Worm (Caenorhabditis elegans) whole organism, L4 larva: ENCODE data around the gene let-4.

Experiments
- aha-1 ChIP-seq: fragments of 150-350 bp; peaks from one replicate; lab custom pipeline; 2014; ENCODE audit warnings: missing biosample characterization, missing genetic modification characterization
- attf-4 ChIP-seq: sonication (generic microtip); optimal IDR thresholded peaks from 3 replicates; lab custom pipeline; 2017; ENCODE audit warnings: missing biosample characterization, missing genetic modification characterization
- ceh-32 ChIP-seq: sonication (generic microtip); optimal IDR thresholded peaks from 2 replicates; lab custom pipeline; 2016; ENCODE audit warnings: mild to moderate bottlenecking, missing genetic modification characterization, missing compliant biosample characterization; ENCODE audit not compliant: poor library complexity
- daf-16 ChIP-seq, 3 experiments: sonication (generic microtip); optimal IDR thresholded peaks; 2 replicates each; lab custom pipeline; 2016 to 2017; ENCODE audit warnings: missing genetic modification characterization in 3 of 3, missing genetic modification reagents in 3 of 3, mild to moderate bottlenecking in 2 of 3, missing compliant biosample characterization in 2 of 3, missing biosample characterization in 1 of 3, moderate library complexity in 1 of 3
- lin-13 ChIP-seq: fragments of 150-350 bp; optimal IDR thresholded peaks from 2 replicates; lab custom pipeline; 2014; ENCODE audit warnings: missing biosample characterization, missing genetic modification reagents, missing genetic modification characterization
- nhr-28 ChIP-seq: fragments of 150-350 bp; optimal IDR thresholded peaks from 2 replicates; lab custom pipeline; 2014; ENCODE audit warnings: missing biosample characterization, missing genetic modification characterization
- snpc-1.2 ChIP-seq: fragments of 200-800 bp; sonication (Bioruptor generic); IDR thresholded peaks from 2 replicates; pipeline ENCODE4 v1.3.6; 2022; ENCODE audit warnings: missing genetic modification reagents, missing genetic modification characterization, missing compliant biosample characterization
- snpc-4 ChIP-seq: fragments of 150-350 bp; optimal IDR thresholded peaks from 2 replicates; lab custom pipeline; 2014; ENCODE audit warnings: missing biosample characterization, missing genetic modification characterization
- spr-3 ChIP-seq: fragments of 200-800 bp; sonication (Bioruptor generic); optimal IDR thresholded peaks from 2 replicates; lab custom pipeline; 2018; ENCODE audit warnings: mild to moderate bottlenecking, missing genetic modification characterization, missing compliant biosample characterization
- zag-1 ChIP-seq: fragments of 150-350 bp; optimal IDR thresholded peaks from 2 replicates; lab custom pipeline; 2014; ENCODE audit warnings: missing biosample characterization, missing genetic modification characterization
- ztf-11 ChIP-seq: fragments of 150-350 bp; optimal IDR thresholded peaks from 2 replicates; lab custom pipeline; 2014; ENCODE audit warnings: missing biosample characterization, missing genetic modification characterization

ce11 chrX:14566047-14566446 is 11.7 kb upstream of the let-4 start:
- peak in 1 of 2 experiments; percentile 9 for TF ChIP-seq daf-16 (GFP tag; optimal IDR thresholded peaks at IDR 0.05; lab: Kevin White, UChicago)
- TF ChIP-seq daf-16 (tag; optimal IDR thresholded peaks at IDR 0.05; lab: Kevin White, UChicago) = no peak
- TF ChIP-seq ceh-32 = no peak
- no peak for TF ChIP-seq ztf-11 (tag; lab: Kevin White, UChicago)
- TF ChIP-seq zag-1 (tag; lab: Kevin White, UChicago) = no peak
- no peak for TF ChIP-seq snpc-4
- no peak for TF ChIP-seq spr-3 (GFP tag; lab: Kevin White, UChicago)
- TF ChIP-seq nhr-28 (tag; lab: Kevin White, UChicago) = peak; percentile 14
- no peak for TF ChIP-seq snpc-1.2 (GFP tag; lab: Robert Waterston, UW)
- TF ChIP-seq attf-4 (tag; lab: Kevin White, UChicago) = no peak
- TF ChIP-seq lin-13 = no peak
- TF ChIP-seq aha-1 (tag; lab: Kevin White, UChicago) = peak; percentile 73
